Worm (Caenorhabditis elegans) whole organism, L1 larva: ENCODE measurements around the gene T10H9.8.

Experiments
- lin-15B ChIP-seq: fragments of 150-350 bp; sonication (generic microtip); optimal IDR thresholded peaks from 3 replicates; lab custom pipeline; 2014; ENCODE audit warnings: missing biosample characterization, missing genetic modification characterization
- nhr-47 ChIP-seq: sonication (generic microtip); optimal IDR thresholded peaks from 2 replicates; lab custom pipeline; 2016; ENCODE audit warnings: mild to moderate bottlenecking, missing genetic modification characterization, moderate library complexity, missing compliant biosample characterization

DNA sequence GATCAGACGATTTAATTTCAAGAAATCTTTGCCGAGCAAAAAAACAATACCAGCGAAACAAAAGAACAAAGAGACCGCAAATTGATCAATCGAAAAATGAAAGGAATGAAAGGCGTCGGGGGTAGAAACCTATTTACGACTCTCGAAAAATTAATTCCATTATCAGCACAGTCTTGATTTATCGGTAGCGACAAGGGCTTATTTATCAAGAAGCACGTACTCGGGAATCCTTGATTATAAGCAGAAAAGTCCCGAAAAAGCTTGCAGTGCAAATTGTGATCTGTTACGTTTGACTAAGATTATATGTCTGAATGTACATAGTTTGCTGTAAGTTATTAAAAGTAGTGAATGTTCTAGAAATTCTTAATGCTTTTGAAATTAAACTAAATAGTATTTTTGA, 14.4 kb downstream of the T10H9.8 start:
- TF ChIP-seq nhr-47 (tag; lab: Kevin White, UChicago) (no peak), lin-15B (no peak)
